Fruit fly (Drosophila melanogaster): ENCODE data around the gene FMRFaR.

dm6 chr3L:3048647-3049046, 47.1 kb downstream of the FMRFaR start:
- TF ChIP-seq CG9932 (GFP tag; IDR thresholded peaks at IDR 0.05) (no peak), CG2202 (tag; optimal IDR thresholded peaks at IDR 0.05) (no peak), CG33213 (GFP tag; optimal IDR thresholded peaks at IDR 0.05) (no peak), CrebB (tag; optimal IDR thresholded peaks at IDR 0.05) (no peak), CG1792 (GFP tag; optimal IDR thresholded peaks at IDR 0.05) (no peak), Abd-B (GFP tag; optimal IDR thresholded peaks at IDR 0.05) (no peak), CG14965 (GFP tag; optimal IDR thresholded peaks at IDR 0.05; ENCODE audit: borderline replicate concordance) (no peak), Gsc (GFP tag; IDR thresholded peaks at IDR 0.05) (no peak)
